Fruit fly (Drosophila melanogaster): Measurements from ENCODE around the gene Cdk2.

DNA sequence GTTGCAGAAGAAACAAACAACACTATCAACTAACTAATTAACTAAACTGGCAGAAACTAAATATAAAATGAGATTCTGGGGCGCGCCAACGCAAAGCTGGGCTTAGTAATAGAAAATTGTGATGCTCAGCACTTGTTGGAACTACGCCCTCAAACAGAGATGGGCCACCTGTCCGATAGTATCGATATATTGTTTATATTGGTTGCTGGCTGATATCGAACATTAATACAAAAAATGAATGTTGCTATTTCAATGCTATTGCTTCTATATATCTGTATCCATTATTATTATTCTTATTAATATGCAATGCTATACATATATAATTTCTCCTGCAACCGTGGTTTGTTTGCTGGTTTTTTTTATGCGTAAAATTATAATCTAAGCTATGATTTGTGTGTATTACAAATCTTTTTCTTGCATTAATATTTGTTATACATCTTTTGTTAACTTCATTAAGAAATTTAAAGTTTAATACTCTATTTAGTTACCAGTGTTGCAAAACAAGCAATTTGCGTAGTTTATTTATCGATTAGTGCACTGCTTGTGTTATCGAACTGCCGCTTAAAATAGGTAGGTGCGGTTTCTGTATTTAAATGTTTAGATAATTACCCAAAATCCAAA, 26.9 kb downstream of the Cdk2 start, which contains the start of gene CG31195:
- TF ChIP-seq ttk (optimal IDR thresholded peaks at IDR 0.05) (no peak), h (optimal IDR thresholded peaks at IDR 0.05) (no peak), insv (optimal IDR thresholded peaks at IDR 0.05) (no peak), Myc (optimal IDR thresholded peaks at IDR 0.05) (no peak)
